Worm (Caenorhabditis elegans) whole organism, L4/young adult: Measurements from ENCODE around the gene F26G1.15.

Source experiments
- W03F9.2 ChIP-seq: fragments of 150-350 bp; optimal IDR thresholded peaks from 2 replicates; lab custom pipeline; 2014; ENCODE audit warnings: missing biosample characterization, missing genetic modification characterization
- dao-5 ChIP-seq: sonication (generic microtip); optimal IDR thresholded peaks from 2 replicates; lab custom pipeline; 2016; ENCODE audit warnings: missing genotype, missing genetic modification characterization, moderate library complexity, missing compliant biosample characterization

- TF ChIP-seq dao-5 (no peak), W03F9.2 (tag; lab: Kevin White, UChicago) (no peak)
Observed at ce11 chrII:4806261-4806660, 16.2 kb downstream of the F26G1.15 start.
